Worm (Caenorhabditis elegans): ENCODE data around the gene Y57G11C.14.

Y57G11C.14 gene

ce11 chrIV:14799186-14799585, at the start of gene Y57G11C.14:
Gene Y57G11C.14 (plus strand): TSS chrIV:14799311.
- TF ChIP-seq ama-1 (optimal IDR thresholded peaks at IDR 0.05) (no peak), ceh-16 (tag; optimal IDR thresholded peaks at IDR 0.05) (no peak), egl-5 (tag; optimal IDR thresholded peaks at IDR 0.05) (no peak), elt-1 (tag; optimal IDR thresholded peaks at IDR 0.05) (no peak), nfya-1 (tag; optimal IDR thresholded peaks at IDR 0.05; ENCODE audit: insufficient read depth) (no peak), lsy-12 (tag; optimal IDR thresholded peaks at IDR 0.05) (no peak), nhr-76 (tag; optimal IDR thresholded peaks at IDR 0.05) (no peak), hmg-11 (tag; optimal IDR thresholded peaks at IDR 0.05) (no peak), nhr-43 (tag; optimal IDR thresholded peaks at IDR 0.05; ENCODE audit: poor library complexity, severe bottlenecking) (no peak), tbx-2 (tag; optimal IDR thresholded peaks at IDR 0.05) (no peak), elt-3 (tag; optimal IDR thresholded peaks at IDR 0.05) (no peak), nhr-237 (tag; optimal IDR thresholded peaks at IDR 0.05) (no peak), mml-1 (tag; optimal IDR thresholded peaks at IDR 0.05) (no peak), elt-2 (tag; optimal IDR thresholded peaks at IDR 0.05) (no peak), lin-15B (tag; optimal IDR thresholded peaks at IDR 0.05) (no peak), ztf-11 (tag; optimal IDR thresholded peaks at IDR 0.05) (no peak), ceh-28 (tag; optimal IDR thresholded peaks at IDR 0.05) (no peak)

- TF ChIP-seq fkh-10 (GFP tag; optimal IDR thresholded peaks at IDR 0.05) (no peak), nhr-237 (tag; optimal IDR thresholded peaks at IDR 0.05) (no peak), sea-2 (GFP tag; optimal IDR thresholded peaks at IDR 0.05) (no peak), lin-39 (tag; optimal IDR thresholded peaks at IDR 0.05) (no peak), ama-1 (optimal IDR thresholded peaks at IDR 0.05) (no peak), ZK546.5 (tag; optimal IDR thresholded peaks at IDR 0.05) (no peak), aly-2 (tag; optimal IDR thresholded peaks at IDR 0.05) (no peak), R02D3.7 (tag; optimal IDR thresholded peaks at IDR 0.05) (no peak), mdl-1 (tag; optimal IDR thresholded peaks at IDR 0.05) (no peak), nhr-12 (tag; optimal IDR thresholded peaks at IDR 0.05) (no peak), nhr-28 (tag; optimal IDR thresholded peaks at IDR 0.05) (no peak), eor-1 (tag; optimal IDR thresholded peaks at IDR 0.05) (no peak), jun-1 (tag; optimal IDR thresholded peaks at IDR 0.05) (no peak), snpc-4 (tag; optimal IDR thresholded peaks at IDR 0.05) (no peak), ztf-4 (tag; optimal IDR thresholded peaks at IDR 0.05) (no peak)
These were observed 44.2 kb upstream of the Y57G11C.14 start, which contains the start of gene Y57G11C.499 for ce11 chrIV:14754912-14755311. Gene Y57G11C.499 (minus strand): TSS chrIV:14754934.

- TF ChIP-seq unc-62 (GFP tag; optimal IDR thresholded peaks at IDR 0.05) (no peak), nhr-12 (tag; optimal IDR thresholded peaks at IDR 0.05) (no peak), elt-3 (tag; optimal IDR thresholded peaks at IDR 0.05) (no peak), hmg-11 (tag; optimal IDR thresholded peaks at IDR 0.05) (no peak), nhr-237 (tag; optimal IDR thresholded peaks at IDR 0.05) (no peak), mml-1 (tag; optimal IDR thresholded peaks at IDR 0.05) (no peak), ZK546.5 (tag; optimal IDR thresholded peaks at IDR 0.05) (no peak), egl-27 (tag; optimal IDR thresholded peaks at IDR 0.05) (no peak), daf-12 (tag; optimal IDR thresholded peaks at IDR 0.05) (no peak), ceh-28 (tag; optimal IDR thresholded peaks at IDR 0.05) (no peak), nhr-23 (tag; optimal IDR thresholded peaks at IDR 0.05) (no peak), elt-2 (tag; optimal IDR thresholded peaks at IDR 0.05) (no peak), lin-15B (tag; optimal IDR thresholded peaks at IDR 0.05) (no peak), pha-4 (tag; optimal IDR thresholded peaks at IDR 0.05) (no peak), unc-39 (tag; optimal IDR thresholded peaks at IDR 0.05) (no peak), jun-1 (tag; optimal IDR thresholded peaks at IDR 0.05) (no peak)
These were observed 41.3 kb upstream of the Y57G11C.14 start for ce11 chrIV:14757786-14758185.

- TF ChIP-seq fkh-10 (GFP tag; optimal IDR thresholded peaks at IDR 0.05): no peak
- no peak for TF ChIP-seq nhr-237 (tag; optimal IDR thresholded peaks at IDR 0.05)
- no peak for TF ChIP-seq ceh-16 (tag; optimal IDR thresholded peaks at IDR 0.05)
- no peak for TF ChIP-seq lsy-12 (tag; optimal IDR thresholded peaks at IDR 0.05)
- TF ChIP-seq skn-1 (tag; optimal IDR thresholded peaks at IDR 0.05): no peak
- TF ChIP-seq nhr-23 (tag; optimal IDR thresholded peaks at IDR 0.05): no peak
- TF ChIP-seq ZK546.5 (tag; optimal IDR thresholded peaks at IDR 0.05): no peak
- no peak for TF ChIP-seq ztf-4 (tag; optimal IDR thresholded peaks at IDR 0.05)
- TF ChIP-seq ceh-9 (tag; optimal IDR thresholded peaks at IDR 0.05): no peak
- no peak for TF ChIP-seq elt-3 (tag; optimal IDR thresholded peaks at IDR 0.05)
- TF ChIP-seq fos-1 (tag; optimal IDR thresholded peaks at IDR 0.05): no peak
- no peak for TF ChIP-seq nhr-28 (tag; optimal IDR thresholded peaks at IDR 0.05)
These were observed 39.4 kb upstream of the Y57G11C.14 start for ce11 chrIV:14759662-14760061.

Measured in whole organism, L3 larva.